Fruit fly (Drosophila melanogaster) whole organism, embryonic: ENCODE measurements around the gene CG7806.

Source experiments
- Abd-B ChIP-seq: fragments of 200-800 bp; sonication (Bioruptor generic); optimal IDR thresholded peaks from 2 replicates; lab custom pipeline; 2018; ENCODE audit warnings: missing biosample characterization, mild to moderate bottlenecking, missing genetic modification characterization, moderate library complexity
- B-H2 ChIP-seq: fragments of 200-800 bp; sonication (Bioruptor generic); optimal IDR thresholded peaks from 2 replicates; lab custom pipeline; 2018; ENCODE audit warnings: missing biosample characterization, mild to moderate bottlenecking, missing genetic modification characterization
- BEAF-32 ChIP-seq: fragments of 200-800 bp; sonication (Bioruptor generic); optimal IDR thresholded peaks from 3 replicates; lab custom pipeline; 2017; ENCODE audit warnings: missing biosample characterization, missing genetic modification characterization, mild to moderate bottlenecking, moderate library complexity, missing genetic modification reagents
- C15 ChIP-seq: fragments of 200-800 bp; sonication (Bioruptor generic); IDR thresholded peaks from 3 replicates; pipeline ENCODE4 v1.3.6; 2022; ENCODE audit warnings: missing biosample characterization, missing genetic modification characterization
- CG10431 ChIP-seq: fragments of 200-800 bp; sonication (Bioruptor generic); optimal IDR thresholded peaks from 3 replicates; lab custom pipeline; 2018; ENCODE audit warnings: missing biosample characterization, mild to moderate bottlenecking, missing genetic modification characterization
- CG11247 ChIP-seq: fragments of 200-800 bp; sonication (Bioruptor generic); IDR thresholded peaks from 2 replicates; pipeline ENCODE4 v1.3.6; 2022; ENCODE audit warnings: missing biosample characterization, missing genetic modification characterization
- CG15011 ChIP-seq: fragments of 200-800 bp; sonication (Bioruptor generic); optimal IDR thresholded peaks from 3 replicates; lab custom pipeline; 2018; ENCODE audit warnings: missing biosample characterization, mild to moderate bottlenecking, missing genetic modification characterization
- CG15601 ChIP-seq: fragments of 200-800 bp; sonication (Bioruptor generic); optimal IDR thresholded peaks from 3 replicates; lab custom pipeline; 2019; ENCODE audit warnings: missing biosample characterization, mild to moderate bottlenecking, missing genetic modification characterization, moderate library complexity
- CG18619 ChIP-seq: fragments of 200-800 bp; sonication (Bioruptor generic); optimal IDR thresholded peaks from 3 replicates; lab custom pipeline; 2017; ENCODE audit warnings: missing biosample characterization, mild to moderate bottlenecking, missing genetic modification characterization
- CG2678 ChIP-seq: fragments of 200-800 bp; sonication (Bioruptor generic); optimal IDR thresholded peaks from 3 replicates; lab custom pipeline; 2019; ENCODE audit warnings: missing biosample characterization, mild to moderate bottlenecking, missing genetic modification characterization, moderate library complexity
- CG32532 ChIP-seq: fragments of 200-800 bp; sonication (Bioruptor generic); IDR thresholded peaks from 2 replicates; pipeline ENCODE4 v1.3.6; 2022; ENCODE audit warnings: missing biosample characterization, missing genetic modification characterization
- CG34224 ChIP-seq: fragments of 200-800 bp; sonication (Bioruptor generic); IDR thresholded peaks from 3 replicates; pipeline ENCODE4 v1.3.6; 2022; ENCODE audit warnings: missing biosample characterization, missing genetic modification characterization; ENCODE audit not compliant: partially characterized antibody
- CG3838 ChIP-seq: fragments of 200-800 bp; sonication (Bioruptor generic); optimal IDR thresholded peaks from 3 replicates; lab custom pipeline; 2016; ENCODE audit warnings: missing biosample characterization, missing genetic modification characterization
- CG42726 ChIP-seq: fragments of 200-800 bp; sonication (Bioruptor generic); IDR thresholded peaks from 2 replicates; pipeline ENCODE4 v1.3.6; 2022; ENCODE audit warnings: missing biosample characterization, missing genetic modification characterization; ENCODE audit not compliant: partially characterized antibody
- CG4730 ChIP-seq: fragments of 200-800 bp; sonication (Bioruptor generic); IDR thresholded peaks from 2 replicates; pipeline ENCODE4 v1.3.6; 2022; ENCODE audit warnings: missing biosample characterization, missing genetic modification characterization
- CG5180 ChIP-seq: fragments of 200-800 bp; sonication (Bioruptor generic); optimal IDR thresholded peaks from 3 replicates; lab custom pipeline; 2017; ENCODE audit warnings: missing biosample characterization, missing genetic modification characterization, mild to moderate bottlenecking, moderate library complexity, missing genetic modification reagents
- CG6813 ChIP-seq: fragments of 200-800 bp; sonication (Bioruptor generic); optimal IDR thresholded peaks from 2 replicates; lab custom pipeline; 2017; ENCODE audit warnings: missing biosample characterization, missing genetic modification characterization, mild to moderate bottlenecking, moderate library complexity, missing genetic modification reagents
- CG7745 ChIP-seq: fragments of 200-800 bp; sonication (Bioruptor generic); optimal IDR thresholded peaks from 2 replicates; lab custom pipeline; 2018; ENCODE audit warnings: missing biosample characterization, mild to moderate bottlenecking, missing genetic modification characterization, moderate library complexity
- CTCF ChIP-seq: fragments of 200-800 bp; sonication (Bioruptor generic); optimal IDR thresholded peaks from 2 replicates; lab custom pipeline; 2017; ENCODE audit warnings: missing biosample characterization, mild to moderate bottlenecking, missing genetic modification characterization, moderate library complexity
- CrebB ChIP-seq: fragments of 200-800 bp; sonication (Bioruptor generic); optimal IDR thresholded peaks from 3 replicates; lab custom pipeline; 2018; ENCODE audit warnings: missing biosample characterization, mild to moderate bottlenecking, missing genetic modification characterization
- D19B ChIP-seq: fragments of 200-800 bp; sonication (Bioruptor generic); optimal IDR thresholded peaks from 2 replicates; lab custom pipeline; 2017; ENCODE audit warnings: missing biosample characterization, mild to moderate bottlenecking, missing genetic modification characterization
- Deaf1 ChIP-seq: fragments of 200-800 bp; optimal IDR thresholded peaks from 3 replicates; lab custom pipeline; 2019; ENCODE audit warnings: missing biosample characterization, mild to moderate bottlenecking, missing genetic modification characterization, moderate library complexity
- Doc3 ChIP-seq: fragments of 200-800 bp; sonication (Bioruptor generic); IDR thresholded peaks from 3 replicates; pipeline ENCODE4 v1.3.6; 2022; ENCODE audit warnings: missing biosample characterization, missing genetic modification characterization; ENCODE audit not compliant: partially characterized antibody
- Hr39 ChIP-seq: fragments of >200 bp; optimal IDR thresholded peaks from 2 replicates; lab custom pipeline; 2017
- Hr51 ChIP-seq, 2 experiments: fragments of 200-800 bp; sonication (Bioruptor generic); optimal IDR thresholded peaks; 2 replicates in 1 of 2; 3 replicates in 1 of 2; lab custom pipeline; 2016 to 2018; ENCODE audit warnings: missing biosample characterization in 2 of 2, missing genetic modification characterization in 2 of 2, mild to moderate bottlenecking in 1 of 2, moderate library complexity in 1 of 2
- Med ChIP-seq: fragments of 200-800 bp; sonication (Bioruptor generic); peaks from one replicate; lab custom pipeline; 2016; ENCODE audit warnings: missing biosample characterization, missing genetic modification characterization, mild to moderate bottlenecking, inconsistent platforms, moderate library complexity
- Myb ChIP-seq: fragments of 200-800 bp; sonication (Bioruptor generic); optimal IDR thresholded peaks from 2 replicates; lab custom pipeline; 2016; ENCODE audit warnings: missing biosample characterization, missing genetic modification characterization
- Ravus ChIP-seq: fragments of 200-800 bp; sonication (Bioruptor generic); IDR thresholded peaks from 2 replicates; pipeline ENCODE4 v1.3.6; 2022; ENCODE audit warnings: missing biosample characterization, missing genetic modification characterization
- Rx ChIP-seq: fragments of 200-800 bp; sonication (Bioruptor generic); IDR thresholded peaks from 2 replicates; pipeline ENCODE4 v1.3.6; 2022; ENCODE audit warnings: missing biosample characterization, missing genetic modification characterization
- Scr ChIP-seq: fragments of 200-800 bp; sonication (Bioruptor generic); IDR thresholded peaks from 2 replicates; pipeline ENCODE4 v1.3.6; 2022; ENCODE audit warnings: missing biosample characterization, missing genetic modification characterization; ENCODE audit not compliant: partially characterized antibody
- Six4 ChIP-seq: fragments of 200-800 bp; sonication (Bioruptor generic); optimal IDR thresholded peaks from 2 replicates; lab custom pipeline; 2016; ENCODE audit warnings: missing biosample characterization, missing genetic modification characterization
- Taf1 ChIP-seq: fragments of 200-800 bp; sonication (Bioruptor generic); IDR thresholded peaks from 2 replicates; pipeline ENCODE4 v1.3.6; 2022; ENCODE audit warnings: missing biosample characterization, missing genetic modification characterization
- Xbp1 ChIP-seq: fragments of 200-800 bp; sonication (Bioruptor generic); optimal IDR thresholded peaks from 3 replicates; lab custom pipeline; 2016; ENCODE audit warnings: missing biosample characterization, mild to moderate bottlenecking, missing genetic modification characterization
- bbx ChIP-seq: fragments of 200-800 bp; sonication (Bioruptor generic); IDR thresholded peaks from 2 replicates; pipeline ENCODE4 v1.3.6; 2022; ENCODE audit warnings: missing biosample characterization, missing genetic modification characterization; ENCODE audit not compliant: partially characterized antibody
- cato ChIP-seq: fragments of 200-800 bp; sonication (Bioruptor generic); optimal IDR thresholded peaks from 2 replicates; lab custom pipeline; 2016; ENCODE audit warnings: missing biosample characterization, missing genetic modification characterization, borderline replicate concordance
- crol ChIP-seq: fragments of 200-800 bp; sonication (Bioruptor generic); IDR thresholded peaks from 2 replicates; pipeline ENCODE4 v1.3.6; 2022; ENCODE audit warnings: missing biosample characterization, missing genetic modification characterization
- dimm ChIP-seq: fragments of 200-800 bp; sonication (Bioruptor generic); IDR thresholded peaks from 2 replicates; pipeline ENCODE4 v1.3.6; 2022; ENCODE audit warnings: missing biosample characterization, missing genetic modification characterization
- hth ChIP-seq: fragments of >200 bp; optimal IDR thresholded peaks from 2 replicates; lab custom pipeline; 2017; ENCODE audit warnings: inconsistent platforms
- insv ChIP-seq, 2 experiments: fragments of 200-800 bp; sonication (Bioruptor generic); optimal IDR thresholded peaks; 3 replicates each; lab custom pipeline; 2016 to 2018; ENCODE audit warnings: missing biosample characterization in 2 of 2, missing genetic modification characterization in 2 of 2
- klu ChIP-seq: fragments of 200-800 bp; sonication (Bioruptor generic); IDR thresholded peaks from 2 replicates; pipeline ENCODE4 v1.3.6; 2022; ENCODE audit warnings: missing biosample characterization, missing genetic modification characterization
- lab ChIP-seq: fragments of 200-800 bp; sonication (Bioruptor generic); optimal IDR thresholded peaks from 3 replicates; lab custom pipeline; 2017; ENCODE audit warnings: missing biosample characterization, missing genetic modification characterization, mild to moderate bottlenecking, moderate library complexity, missing genetic modification reagents
- lov ChIP-seq, 2 experiments: fragments of 200-800 bp in 1 of 2; fragments of >200 bp in 1 of 2; sonication (Bioruptor generic) in 1 of 2; IDR thresholded peaks in 1 of 2; optimal IDR thresholded peaks in 1 of 2; 2 replicates in 1 of 2; 3 replicates in 1 of 2; pipeline versions ENCODE4 v1.3.6 to Lab custom; 2017 to 2022; ENCODE audit warnings: missing biosample characterization in 1 of 2, missing genetic modification characterization in 1 of 2
- mam ChIP-seq: fragments of 200-800 bp; sonication (Bioruptor generic); optimal IDR thresholded peaks from 3 replicates; lab custom pipeline; 2016; ENCODE audit warnings: missing biosample characterization, missing genetic modification characterization
- oc ChIP-seq: fragments of 200-800 bp; sonication (Bioruptor generic); optimal IDR thresholded peaks from 2 replicates; lab custom pipeline; 2018; ENCODE audit warnings: missing biosample characterization, mild to moderate bottlenecking, missing genetic modification characterization, moderate library complexity
- pho ChIP-seq: fragments of 200-800 bp; sonication (Bioruptor generic); optimal IDR thresholded peaks from 2 replicates; lab custom pipeline; 2016; ENCODE audit warnings: missing biosample characterization, missing genetic modification characterization
- seq ChIP-seq: fragments of 200-800 bp; sonication (Bioruptor generic); IDR thresholded peaks from 2 replicates; pipeline ENCODE4 v1.3.6; 2022; ENCODE audit warnings: missing biosample characterization, missing genetic modification characterization
- sisA ChIP-seq: fragments of 200-800 bp; sonication (Bioruptor generic); IDR thresholded peaks from 2 replicates; pipeline ENCODE4 v1.3.6; 2022; ENCODE audit warnings: missing biosample characterization, missing genetic modification characterization
- slp2 ChIP-seq: fragments of 200-800 bp; sonication (Bioruptor generic); optimal IDR thresholded peaks from 2 replicates; lab custom pipeline; 2016; ENCODE audit warnings: missing biosample characterization, missing genetic modification characterization
- trh ChIP-seq: fragments of 200-800 bp; sonication (Bioruptor generic); optimal IDR thresholded peaks from 2 replicates; lab custom pipeline; 2016; ENCODE audit warnings: missing biosample characterization, missing genetic modification characterization
- twi ChIP-seq: fragments of 200-800 bp; optimal IDR thresholded peaks from 2 replicates; lab custom pipeline; 2019; ENCODE audit warnings: missing biosample characterization, mild to moderate bottlenecking, missing genetic modification characterization, moderate library complexity
- vvl ChIP-seq: fragments of 200-800 bp; sonication (Bioruptor generic); IDR thresholded peaks from 2 replicates; pipeline ENCODE4 v1.3.6; 2022; ENCODE audit warnings: missing biosample characterization, missing genetic modification characterization
- wor ChIP-seq: fragments of 200-800 bp; sonication (Bioruptor generic); IDR thresholded peaks from 2 replicates; pipeline ENCODE4 v1.3.6; 2022; ENCODE audit warnings: missing biosample characterization, missing genetic modification characterization

The CG7806 gene

DNA sequence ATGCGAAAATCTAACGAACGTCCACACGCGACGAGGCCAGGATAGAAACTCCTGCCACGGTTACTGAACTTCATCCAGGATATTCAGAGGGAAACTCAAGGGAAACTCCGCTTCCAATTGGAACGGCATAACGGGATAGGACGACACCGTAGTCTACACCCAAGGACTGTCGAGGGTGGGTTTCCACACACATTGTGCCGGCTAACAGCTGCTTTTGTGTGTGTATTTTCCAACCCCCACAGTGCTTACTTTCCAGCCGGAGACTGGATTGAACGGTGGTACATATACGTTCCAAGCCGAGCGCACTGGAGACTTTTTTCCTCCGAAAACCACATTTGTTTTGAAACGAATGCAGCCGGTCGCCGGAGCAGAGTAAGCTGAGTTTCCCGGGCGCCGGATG is 14.1 kb upstream of the CG7806 start:
- TF ChIP-seq twi (tag; lab: Kevin White, UChicago), result peak; percentile 17
- 0 out of 3 replicates have a peak, but pooled peaks have one; percentile 18 for TF ChIP-seq CG34224
- TF ChIP-seq Doc3 (GFP tag; lab: Robert Waterston, UW), result no peak
- TF ChIP-seq Hr51 (GFP tag; optimal IDR thresholded peaks at IDR 0.05; lab: Kevin White, UChicago), result no peak
- no peak for TF ChIP-seq Myb
- TF ChIP-seq CG3838 (GFP tag; lab: Kevin White, UChicago), result no peak
- no peak for TF ChIP-seq CG7745 (tag; lab: Kevin White, UChicago)
- no peak for TF ChIP-seq CG15601 (tag; lab: Kevin White, UChicago)
- TF ChIP-seq cato (GFP tag; lab: Kevin White, UChicago), result no peak
- no peak for TF ChIP-seq Six4 (GFP tag; lab: Kevin White, UChicago)
- no peak for TF ChIP-seq trh (GFP tag; lab: Kevin White, UChicago)
- TF ChIP-seq klu (GFP tag; lab: Robert Waterston, UW), result no peak
- TF ChIP-seq hth, result no peak
- no peak for TF ChIP-seq slp2 (GFP tag; lab: Kevin White, UChicago)
- peak; percentile 36 for TF ChIP-seq CG10431 (GFP tag; lab: Kevin White, UChicago)
- TF ChIP-seq BEAF-32 (GFP tag; lab: Kevin White, UChicago), result no peak
- peak; percentile 56 to 88 for TF ChIP-seq insv (GFP tag; optimal IDR thresholded peaks at IDR 0.05; lab: Kevin White, UChicago)
- TF ChIP-seq oc, result no peak
- peak; percentile 73 for TF ChIP-seq Deaf1 (tag; lab: Kevin White, UChicago)
- no peak for TF ChIP-seq B-H2 (GFP tag; lab: Kevin White, UChicago)
- no peak for TF ChIP-seq CG42726
- TF ChIP-seq Scr (GFP tag; lab: Robert Waterston, UW), result no peak
- no peak for TF ChIP-seq Hr39 (lab: Kevin White, UChicago)
- no peak for TF ChIP-seq Xbp1 (GFP tag; lab: Kevin White, UChicago)
- no peak for TF ChIP-seq wor (GFP tag; lab: Robert Waterston, UW)
- no peak for TF ChIP-seq CrebB (tag; lab: Kevin White, UChicago)
- TF ChIP-seq Rx, result no peak
- TF ChIP-seq CTCF (GFP tag; lab: Kevin White, UChicago), result no peak
- no peak for TF ChIP-seq CG11247
- no peak for TF ChIP-seq CG2678
- no peak for TF ChIP-seq CG15011 (GFP tag; lab: Kevin White, UChicago)
- no peak for TF ChIP-seq CG4730 (GFP tag; lab: Robert Waterston, UW)
- TF ChIP-seq D19B, result no peak
- TF ChIP-seq seq (GFP tag; lab: Robert Waterston, UW), result peak; percentile 83
- TF ChIP-seq Abd-B (GFP tag; lab: Kevin White, UChicago), result no peak
- TF ChIP-seq sisA, result no peak
- TF ChIP-seq vvl, result no peak
- TF ChIP-seq CG6813 (GFP tag; lab: Kevin White, UChicago), result no peak
- TF ChIP-seq CG18619 (GFP tag; lab: Kevin White, UChicago), result no peak
- peak; percentile 14; the same call in 1 of the 2 replicates for TF ChIP-seq bbx (GFP tag; lab: Robert Waterston, UW)
- no peak for TF ChIP-seq mam (GFP tag; lab: Kevin White, UChicago)
- TF ChIP-seq lov (optimal IDR thresholded peaks at IDR 0.05; lab: Kevin White, UChicago), result no peak
- TF ChIP-seq lov (GFP tag; IDR thresholded peaks at IDR 0.05; lab: Robert Waterston, UW), result no peak
- peak; percentile 24 for TF ChIP-seq Med (GFP tag; lab: Kevin White, UChicago)
- TF ChIP-seq pho (GFP tag; lab: Kevin White, UChicago), result no peak
- no peak for TF ChIP-seq dimm (GFP tag; lab: Robert Waterston, UW)
- no peak for TF ChIP-seq Ravus (GFP tag; lab: Robert Waterston, UW)
- no peak for TF ChIP-seq lab
- TF ChIP-seq CG32532 (GFP tag; lab: Robert Waterston, UW), result no peak
- no peak for TF ChIP-seq C15 (GFP tag; lab: Robert Waterston, UW)
- TF ChIP-seq CG5180 (GFP tag; lab: Kevin White, UChicago), result no peak
- no peak for TF ChIP-seq Taf1
- TF ChIP-seq crol (GFP tag; lab: Robert Waterston, UW), result no peak
